Worm (Caenorhabditis elegans) whole organism, late embryonic: ENCODE results near the gene K05F1.14.

Experiments
- ceh-45 ChIP-seq: fragments of 200-800 bp; sonication (Bioruptor generic); IDR thresholded peaks from 2 replicates; pipeline ENCODE4 v1.3.6; 2022; ENCODE audit warnings: missing genetic modification reagents, missing genetic modification characterization, missing compliant biosample characterization
- elt-2 ChIP-seq: sonication (generic microtip); optimal IDR thresholded peaks from 2 replicates; lab custom pipeline; 2016; ENCODE audit warnings: missing genetic modification reagents, missing genetic modification characterization, missing compliant biosample characterization
- fkh-10 ChIP-seq: fragments of 150-350 bp; optimal IDR thresholded peaks from 2 replicates; lab custom pipeline; 2014; ENCODE audit warnings: missing biosample characterization, missing genetic modification reagents, missing genetic modification characterization
- hlh-30 ChIP-seq: sonication (generic microtip); optimal IDR thresholded peaks from 2 replicates; lab custom pipeline; 2017; ENCODE audit warnings: antibody characterized with exemption, missing genetic modification characterization, missing compliant biosample characterization; ENCODE audit not compliant: insufficient read depth
- lim-6 ChIP-seq: sonication (generic microtip); optimal IDR thresholded peaks from 2 replicates; lab custom pipeline; 2016; ENCODE audit warnings: missing genetic modification characterization, missing compliant biosample characterization
- pag-3 ChIP-seq: sonication (generic microtip); optimal IDR thresholded peaks from 2 replicates; lab custom pipeline; 2016; ENCODE audit warnings: missing compliant biosample characterization, missing genetic modification characterization, borderline replicate concordance
- pax-1 ChIP-seq: fragments of 150-350 bp; optimal IDR thresholded peaks from 2 replicates; lab custom pipeline; 2014; ENCODE audit warnings: missing biosample characterization, missing genetic modification characterization
- unc-42 ChIP-seq: sonication (generic microtip); optimal IDR thresholded peaks from 2 replicates; lab custom pipeline; 2016; ENCODE audit warnings: missing genotype, missing genetic modification characterization, missing compliant biosample characterization

- TF ChIP-seq fkh-10 (GFP tag; lab: Kevin White, UChicago) (no peak), pax-1 (tag; lab: Kevin White, UChicago) (no peak), ceh-45 (GFP tag; lab: Robert Waterston, UW) (no peak), lim-6 (no peak), pag-3 (tag; lab: Kevin White, UChicago) (no peak), elt-2 (tag; lab: Kevin White, UChicago) (no peak), hlh-30 (no peak), unc-42 (tag; lab: Kevin White, UChicago) (no peak)
Measured at ce11 chrII:5774879-5775278, 17.5 kb downstream of the K05F1.14 start.
